Worm (Caenorhabditis elegans) whole organism, L3 larva: Measurements from ENCODE around the gene scl-14.

Experiments used
- R02D3.7 ChIP-seq: fragments of 150-350 bp; optimal IDR thresholded peaks from 2 replicates; lab custom pipeline; 2014; ENCODE audit warnings: missing biosample characterization, missing genetic modification characterization
- ceh-16 ChIP-seq: sonication (generic microtip); optimal IDR thresholded peaks from 2 replicates; lab custom pipeline; 2017; ENCODE audit warnings: missing biosample characterization, missing genetic modification characterization
- ceh-82 ChIP-seq: fragments of 150-350 bp; optimal IDR thresholded peaks from 2 replicates; lab custom pipeline; 2014; ENCODE audit warnings: missing biosample characterization, missing genetic modification characterization
- ceh-9 ChIP-seq: sonication (generic microtip); optimal IDR thresholded peaks from 2 replicates; lab custom pipeline; 2018; ENCODE audit warnings: missing biosample characterization, missing genetic modification characterization
- egl-27 ChIP-seq: sonication (generic microtip); optimal IDR thresholded peaks from 4 replicates; lab custom pipeline; 2017; ENCODE audit warnings: missing biosample characterization, missing genetic modification reagents, missing genetic modification characterization
- elt-1 ChIP-seq: fragments of 150-350 bp; optimal IDR thresholded peaks from 2 replicates; lab custom pipeline; 2014; ENCODE audit warnings: missing biosample characterization, missing genetic modification characterization
- elt-2 ChIP-seq: sonication (generic microtip); optimal IDR thresholded peaks from 2 replicates; lab custom pipeline; 2016; ENCODE audit warnings: missing genetic modification reagents, mild to moderate bottlenecking, missing genetic modification characterization, missing compliant biosample characterization
- fkh-10 ChIP-seq: sonication (generic microtip); optimal IDR thresholded peaks from 2 replicates; lab custom pipeline; 2017; ENCODE audit warnings: missing biosample characterization, missing genetic modification reagents, missing genetic modification characterization
- lin-15B ChIP-seq: fragments of 150-350 bp; optimal IDR thresholded peaks from 2 replicates; lab custom pipeline; 2014; ENCODE audit warnings: missing biosample characterization, missing genetic modification characterization
- lsy-12 ChIP-seq: sonication (generic microtip); optimal IDR thresholded peaks from 2 replicates; lab custom pipeline; 2016; ENCODE audit warnings: mild to moderate bottlenecking, missing genetic modification characterization, missing compliant biosample characterization
- mdl-1 ChIP-seq: fragments of 150-350 bp; optimal IDR thresholded peaks from 2 replicates; lab custom pipeline; 2014; ENCODE audit warnings: missing biosample characterization, missing genetic modification characterization
- nhr-23 ChIP-seq: fragments of 150-350 bp; optimal IDR thresholded peaks from 2 replicates; lab custom pipeline; 2014; ENCODE audit warnings: missing biosample characterization, missing genetic modification reagents, missing genetic modification characterization
- nhr-67 ChIP-seq: fragments of 150-350 bp; optimal IDR thresholded peaks from 2 replicates; lab custom pipeline; 2014; ENCODE audit warnings: missing biosample characterization, missing genetic modification characterization
- nhr-77 ChIP-seq: fragments of 150-350 bp; optimal IDR thresholded peaks from 2 replicates; lab custom pipeline; 2014; ENCODE audit warnings: missing biosample characterization, missing genetic modification characterization
- pqm-1 ChIP-seq: fragments of 150-350 bp; optimal IDR thresholded peaks from 2 replicates; lab custom pipeline; 2017; ENCODE audit warnings: missing biosample characterization, missing genetic modification characterization, inconsistent platforms

Gene scl-14

ce11 chrIV:13209566-13209965 lies 44.3 kb downstream of the scl-14 start, which contains the start of gene C48D1.9:
Gene C48D1.9 (minus strand): TSS chrIV:13209666.
- TF ChIP-seq nhr-77 (tag; lab: Kevin White, UChicago) (no peak), egl-27 (tag; lab: Kevin White, UChicago) (no peak), ceh-82 (tag; lab: Kevin White, UChicago) (no peak), ceh-16 (tag; lab: Kevin White, UChicago) (no peak), lsy-12 (tag; lab: Kevin White, UChicago) (no peak), nhr-23 (no peak)

- no peak for TF ChIP-seq nhr-67 (tag; lab: Kevin White, UChicago)
- no peak for TF ChIP-seq fkh-10
- no peak for TF ChIP-seq elt-2 (tag; lab: Kevin White, UChicago)
- no peak for TF ChIP-seq mdl-1 (tag; lab: Kevin White, UChicago)
- TF ChIP-seq lin-15B (tag; lab: Kevin White, UChicago), result no peak
- TF ChIP-seq pqm-1, result no peak
- no peak for TF ChIP-seq ceh-82 (tag; lab: Kevin White, UChicago)
- no peak for TF ChIP-seq elt-1 (tag; lab: Kevin White, UChicago)
- TF ChIP-seq ceh-16 (tag; lab: Kevin White, UChicago), result no peak
- TF ChIP-seq R02D3.7 (tag; lab: Kevin White, UChicago), result no peak
- no peak for TF ChIP-seq ceh-9 (tag; lab: Kevin White, UChicago)
- TF ChIP-seq lsy-12 (tag; lab: Kevin White, UChicago), result no peak
These were observed 49.2 kb downstream of the scl-14 start, which contains the start of gene cho-1 for ce11 chrIV:13214466-13214865. Gene cho-1 (minus strand): TSS chrIV:13214566.
